Worm (Caenorhabditis elegans) whole organism, mixed stage, embryonic: Measurements from ENCODE around the gene lido-2.

Source experiments
- M03D4.4 ChIP-seq: sonication (generic microtip); optimal IDR thresholded peaks from 2 replicates; lab custom pipeline; 2017; ENCODE audit warnings: mild to moderate bottlenecking, missing genetic modification characterization, missing compliant biosample characterization
- blmp-1 ChIP-seq: fragments of 150-350 bp; optimal IDR thresholded peaks from 2 replicates; lab custom pipeline; 2014; ENCODE audit warnings: missing biosample characterization, missing genetic modification characterization
- ceh-39 ChIP-seq: fragments of 150-350 bp; optimal IDR thresholded peaks from 2 replicates; lab custom pipeline; 2014; ENCODE audit warnings: missing biosample characterization, missing genetic modification characterization
- ceh-43 ChIP-seq: fragments of 200-800 bp; sonication (Bioruptor generic); optimal IDR thresholded peaks from 2 replicates; lab custom pipeline; 2018; ENCODE audit warnings: mild to moderate bottlenecking, missing genetic modification characterization, moderate library complexity, missing compliant biosample characterization
- drap-1 ChIP-seq: fragments of 200-800 bp; sonication (Bioruptor generic); optimal IDR thresholded peaks from 3 replicates; lab custom pipeline; 2018; ENCODE audit warnings: mild to moderate bottlenecking, missing genetic modification characterization, missing compliant biosample characterization
- elt-1 ChIP-seq: sonication (generic microtip); optimal IDR thresholded peaks from 2 replicates; lab custom pipeline; 2017; ENCODE audit warnings: missing genetic modification characterization, mild to moderate bottlenecking, missing compliant biosample characterization, antibody characterized with exemption, moderate library complexity, borderline replicate concordance; ENCODE audit not compliant: insufficient read depth
- elt-3 ChIP-seq: fragments of 150-350 bp; optimal IDR thresholded peaks from 2 replicates; lab custom pipeline; 2014; ENCODE audit warnings: missing biosample characterization, missing genetic modification characterization
- flh-1 ChIP-seq: fragments of 200-800 bp; sonication (Bioruptor generic); optimal IDR thresholded peaks from 2 replicates; lab custom pipeline; 2018; ENCODE audit warnings: mild to moderate bottlenecking, missing genetic modification characterization, moderate library complexity, missing compliant biosample characterization
- hlh-1 ChIP-seq: fragments of 150-350 bp; optimal IDR thresholded peaks from 2 replicates; lab custom pipeline; 2014; ENCODE audit warnings: missing biosample characterization, missing genetic modification reagents, missing genetic modification characterization
- lin-32 ChIP-seq: fragments of 200-800 bp; sonication (Bioruptor generic); optimal IDR thresholded peaks from 2 replicates; lab custom pipeline; 2018; ENCODE audit warnings: mild to moderate bottlenecking, missing genetic modification characterization, missing compliant biosample characterization
- mab-5 ChIP-seq: fragments of 150-350 bp; optimal IDR thresholded peaks from 2 replicates; lab custom pipeline; 2014; ENCODE audit warnings: missing biosample characterization, missing genetic modification characterization
- mls-2 ChIP-seq: sonication (generic microtip); optimal IDR thresholded peaks from 2 replicates; lab custom pipeline; 2016; ENCODE audit warnings: mild to moderate bottlenecking, missing genetic modification characterization, moderate library complexity, missing compliant biosample characterization
- nhr-2 ChIP-seq: fragments of 150-350 bp; optimal IDR thresholded peaks from 2 replicates; lab custom pipeline; 2014; ENCODE audit warnings: missing biosample characterization, missing genetic modification characterization
- nhr-237 ChIP-seq: fragments of 150-350 bp; optimal IDR thresholded peaks from 2 replicates; lab custom pipeline; 2014; ENCODE audit warnings: missing biosample characterization, missing genetic modification characterization
- pha-4 ChIP-seq: fragments of 150-350 bp; optimal IDR thresholded peaks from 2 replicates; lab custom pipeline; 2018; ENCODE audit warnings: missing biosample characterization, missing genetic modification reagents, missing genetic modification characterization
- snpc-4 ChIP-seq: fragments of 150-350 bp; optimal IDR thresholded peaks from 2 replicates; lab custom pipeline; 2014; ENCODE audit warnings: missing biosample characterization, missing genetic modification characterization
- sptf-1 ChIP-seq: sonication (generic microtip); optimal IDR thresholded peaks from 2 replicates; lab custom pipeline; 2017; ENCODE audit warnings: mild to moderate bottlenecking, missing genetic modification characterization, moderate library complexity, missing compliant biosample characterization
- tbx-8 ChIP-seq: fragments of 200-800 bp; sonication (Bioruptor generic); optimal IDR thresholded peaks from 2 replicates; lab custom pipeline; 2018; ENCODE audit warnings: mild to moderate bottlenecking, missing genetic modification characterization, moderate library complexity, missing compliant biosample characterization
- unc-120 ChIP-seq: sonication (generic microtip); optimal IDR thresholded peaks from 2 replicates; lab custom pipeline; 2017; ENCODE audit warnings: missing genetic modification characterization, missing compliant biosample characterization; ENCODE audit not compliant: poor library complexity, severe bottlenecking
- unc-39 ChIP-seq: fragments of 150-350 bp; optimal IDR thresholded peaks from 2 replicates; lab custom pipeline; 2014; ENCODE audit warnings: missing biosample characterization, missing genetic modification characterization
- zip-8 ChIP-seq: fragments of 150-350 bp; optimal IDR thresholded peaks from 2 replicates; lab custom pipeline; 2014; ENCODE audit warnings: missing biosample characterization, missing genetic modification characterization
- ztf-11 ChIP-seq: fragments of 150-350 bp; optimal IDR thresholded peaks from 2 replicates; lab custom pipeline; 2014; ENCODE audit warnings: missing biosample characterization, missing genetic modification characterization

The lido-2 gene

ce11 chrX:17058340-17058739 lies 42.2 kb downstream of the lido-2 start:
- TF ChIP-seq hlh-1 (tag; lab: Kevin White, UChicago) (no peak), unc-39 (no peak), M03D4.4 (tag; lab: Kevin White, UChicago) (no peak), sptf-1 (tag; lab: Kevin White, UChicago) (no peak), flh-1 (GFP tag; lab: Kevin White, UChicago) (no peak), lin-32 (GFP tag; lab: Kevin White, UChicago) (no peak), ceh-43 (GFP tag; lab: Kevin White, UChicago) (no peak)
- TF ChIP-seq, all 35 proteins: peak for 0

- no peak for TF ChIP-seq sptf-1 (tag; lab: Kevin White, UChicago)
- TF ChIP-seq zip-8, result peak; percentile 41
Measured at ce11 chrX:17055836-17056783, 44.4 kb downstream of the lido-2 start.

ce11 chrX:17055481-17055835 lies 45.1 kb downstream of the lido-2 start, which contains the start of gene gcy-11:
Gene gcy-11 (minus strand): TSS chrX:17055581.
- TF ChIP-seq elt-1 (tag; lab: Kevin White, UChicago), result no peak
- TF ChIP-seq sptf-1 (tag; lab: Kevin White, UChicago), result no peak
- TF ChIP-seq nhr-237 (tag; lab: Kevin White, UChicago), result no peak
- no peak for TF ChIP-seq mab-5 (tag; lab: Kevin White, UChicago)
- TF ChIP-seq unc-120 (tag; lab: Kevin White, UChicago), result no peak
- no peak for TF ChIP-seq blmp-1 (tag; lab: Kevin White, UChicago)
- TF ChIP-seq elt-3 (tag; lab: Kevin White, UChicago), result no peak
- no peak for TF ChIP-seq snpc-4 (tag; lab: Kevin White, UChicago)
- TF ChIP-seq drap-1 (GFP tag; lab: Kevin White, UChicago), result no peak
- TF ChIP-seq ceh-43 (GFP tag; lab: Kevin White, UChicago), result no peak

- TF ChIP-seq tbx-8 (GFP tag; lab: Kevin White, UChicago) (no peak), pha-4 (tag; lab: Kevin White, UChicago) (no peak), ztf-11 (tag; lab: Kevin White, UChicago) (no peak), unc-39 (no peak), nhr-2 (no peak), nhr-237 (tag; lab: Kevin White, UChicago) (no peak), ceh-39 (tag; lab: Kevin White, UChicago) (no peak), mls-2 (tag; lab: Kevin White, UChicago) (no peak)
Measured at ce11 chrX:17054121-17054520, 46.4 kb downstream of the lido-2 start.
